Worm (Caenorhabditis elegans): Measurements from ENCODE around the gene zig-5.

ce11 chrIII:10953160-10953559 lies at the start of gene zig-5:
- TF ChIP-seq flt-1 (GFP tag; IDR thresholded peaks at IDR 0.05) (no peak), ref-1 (GFP tag; conservative IDR thresholded peaks at IDR 0.05) (no peak), T22C8.4 (GFP tag; IDR thresholded peaks at IDR 0.05) (no peak; the same call in 1 of the 2 replicates), cog-1 (tag; optimal IDR thresholded peaks at IDR 0.05) (no peak), med-1 (GFP tag; optimal IDR thresholded peaks at IDR 0.05; ENCODE audit: insufficient read depth) (no peak), ztf-23 (GFP tag; IDR thresholded peaks at IDR 0.05) (no peak), klf-2 (GFP tag; conservative IDR thresholded peaks at IDR 0.05) (no peak)
